Worm (Caenorhabditis elegans): ENCODE data around the gene Y67D8C.7.

DNA sequence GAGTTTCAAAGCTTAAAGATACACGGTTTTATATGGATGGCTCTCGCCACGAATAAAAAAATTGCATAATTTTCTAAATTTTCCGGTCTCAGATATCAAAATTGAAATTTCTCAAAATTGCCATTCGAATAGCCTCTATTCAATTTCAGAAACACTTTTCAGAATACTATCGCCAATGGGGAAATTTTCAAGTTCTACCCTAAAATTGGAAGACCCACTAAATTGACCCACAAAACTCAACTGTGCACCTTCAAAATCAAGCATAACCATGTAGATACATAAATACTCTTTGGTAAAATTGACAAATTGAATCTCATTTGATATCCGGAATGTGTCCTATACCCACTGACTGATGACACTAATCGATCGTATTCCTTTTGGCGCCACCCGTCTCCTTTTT, 50.5 kb downstream of the Y67D8C.7 start:
- TF ChIP-seq ama-1 (optimal IDR thresholded peaks at IDR 0.05): no peak
- no peak for TF ChIP-seq tbx-11 (GFP tag; IDR thresholded peaks at IDR 0.05)
- no peak for TF ChIP-seq aly-1 (tag; optimal IDR thresholded peaks at IDR 0.05)
- no peak for TF ChIP-seq flt-1 (GFP tag; IDR thresholded peaks at IDR 0.05)
- no peak for TF ChIP-seq hmbx-1 (tag; optimal IDR thresholded peaks at IDR 0.05)
- no peak for TF ChIP-seq tbx-37 (GFP tag; conservative IDR thresholded peaks at IDR 0.05)
- TF ChIP-seq hnd-1 (tag; optimal IDR thresholded peaks at IDR 0.05): no peak
- TF ChIP-seq ets-7 (tag; optimal IDR thresholded peaks at IDR 0.05): no peak
- no peak for TF ChIP-seq sea-1 (GFP tag; conservative IDR thresholded peaks at IDR 0.05)
- TF ChIP-seq ceh-36 (tag; optimal IDR thresholded peaks at IDR 0.05): no peak
- TF ChIP-seq scrt-1 (GFP tag; IDR thresholded peaks at IDR 0.05): no peak
- no peak for TF ChIP-seq F13C5.2 (tag; optimal IDR thresholded peaks at IDR 0.05)
